Worm (Caenorhabditis elegans) whole organism, L2 larva: ENCODE results near the gene C05D9.3.

Experiments
- C34F6.9 ChIP-seq: fragments of 150-350 bp; optimal IDR thresholded peaks from 2 replicates; lab custom pipeline; 2014; ENCODE audit warnings: missing biosample characterization, missing genetic modification characterization
- F13H6.1 ChIP-seq: sonication (generic microtip); optimal IDR thresholded peaks from 2 replicates; lab custom pipeline; 2016; ENCODE audit warnings: missing genetic modification characterization, missing compliant biosample characterization
- R02D3.7 ChIP-seq: fragments of 150-350 bp; optimal IDR thresholded peaks from 2 replicates; lab custom pipeline; 2014; ENCODE audit warnings: missing biosample characterization, missing genetic modification characterization
- ZK546.5 ChIP-seq: sonication (generic microtip); optimal IDR thresholded peaks from 2 replicates; lab custom pipeline; 2017; ENCODE audit warnings: missing biosample characterization, missing genetic modification characterization
- aly-2 ChIP-seq: fragments of 150-350 bp; optimal IDR thresholded peaks from 2 replicates; lab custom pipeline; 2014; ENCODE audit warnings: missing biosample characterization, missing genetic modification characterization
- ama-1 ChIP-seq: fragments of 150-350 bp; optimal IDR thresholded peaks from 2 replicates; lab custom pipeline; 2018; ENCODE audit warnings: inconsistent platforms
- ceh-16 ChIP-seq: fragments of 150-350 bp; optimal IDR thresholded peaks from 2 replicates; lab custom pipeline; 2014; ENCODE audit warnings: missing biosample characterization, missing genetic modification characterization
- ceh-82 ChIP-seq: fragments of 150-350 bp; optimal IDR thresholded peaks from 2 replicates; lab custom pipeline; 2014; ENCODE audit warnings: missing biosample characterization, missing genetic modification characterization
- crh-2 ChIP-seq: sonication (generic microtip); optimal IDR thresholded peaks from 2 replicates; lab custom pipeline; 2017; ENCODE audit warnings: missing biosample characterization, missing genetic modification characterization
- dmd-4 ChIP-seq: sonication (generic microtip); optimal IDR thresholded peaks from 2 replicates; lab custom pipeline; 2017; ENCODE audit warnings: missing biosample characterization, missing genetic modification characterization
- egl-27 ChIP-seq: sonication (generic microtip); optimal IDR thresholded peaks from 3 replicates; lab custom pipeline; 2017; ENCODE audit warnings: missing biosample characterization, missing genetic modification reagents, missing genetic modification characterization
- fos-1 ChIP-seq: fragments of 150-350 bp; optimal IDR thresholded peaks from 2 replicates; lab custom pipeline; 2014; ENCODE audit warnings: missing biosample characterization, missing genetic modification characterization
- gmeb-1 ChIP-seq: fragments of 150-350 bp; optimal IDR thresholded peaks from 2 replicates; lab custom pipeline; 2014; ENCODE audit warnings: missing biosample characterization, missing genetic modification characterization
- lin-11 ChIP-seq: fragments of 150-350 bp; sonication (generic microtip); optimal IDR thresholded peaks from 2 replicates; lab custom pipeline; 2014; ENCODE audit warnings: missing biosample characterization, missing genetic modification characterization, inconsistent platforms, mixed read lengths
- lin-13 ChIP-seq: fragments of 150-350 bp; optimal IDR thresholded peaks from 2 replicates; lab custom pipeline; 2014; ENCODE audit warnings: missing biosample characterization, missing genetic modification reagents, missing genetic modification characterization
- lin-39 ChIP-seq: fragments of 150-350 bp; optimal IDR thresholded peaks from 2 replicates; lab custom pipeline; 2014; ENCODE audit warnings: missing biosample characterization, missing genetic modification reagents, missing genetic modification characterization
- lsy-2 ChIP-seq, 2 experiments: fragments of 150-350 bp in 1 of 2; sonication (generic microtip) in 1 of 2; optimal IDR thresholded peaks; 2 replicates each; lab custom pipeline; 2014 to 2017; ENCODE audit warnings: missing biosample characterization in 2 of 2, missing genetic modification characterization in 2 of 2
- mab-5 ChIP-seq: fragments of 150-350 bp; optimal IDR thresholded peaks from 2 replicates; lab custom pipeline; 2014; ENCODE audit warnings: missing biosample characterization, missing genetic modification characterization
- mbf-1 ChIP-seq: sonication (generic microtip); optimal IDR thresholded peaks from 2 replicates; lab custom pipeline; 2017; ENCODE audit warnings: missing biosample characterization, missing genetic modification characterization
- nhr-10 ChIP-seq: sonication (generic microtip); optimal IDR thresholded peaks from 2 replicates; lab custom pipeline; 2017; ENCODE audit warnings: missing biosample characterization, missing genetic modification characterization
- nhr-11 ChIP-seq: fragments of 150-350 bp; optimal IDR thresholded peaks from 2 replicates; lab custom pipeline; 2014; ENCODE audit warnings: missing biosample characterization, missing genetic modification characterization
- nhr-12 ChIP-seq: fragments of 150-350 bp; optimal IDR thresholded peaks from 2 replicates; lab custom pipeline; 2014; ENCODE audit warnings: missing biosample characterization, missing genetic modification characterization
- nhr-129 ChIP-seq: fragments of 150-350 bp; optimal IDR thresholded peaks from 2 replicates; lab custom pipeline; 2014; ENCODE audit warnings: missing biosample characterization, missing genetic modification characterization
- nhr-21 ChIP-seq: fragments of 150-350 bp; optimal IDR thresholded peaks from 2 replicates; lab custom pipeline; 2014; ENCODE audit warnings: missing biosample characterization, missing genetic modification characterization
- nhr-23 ChIP-seq: fragments of 150-350 bp; optimal IDR thresholded peaks from 2 replicates; lab custom pipeline; 2014; ENCODE audit warnings: missing biosample characterization, missing genetic modification reagents, missing genetic modification characterization
- nhr-237 ChIP-seq: fragments of 150-350 bp; optimal IDR thresholded peaks from 2 replicates; lab custom pipeline; 2014; ENCODE audit warnings: missing biosample characterization, missing genetic modification characterization
- nhr-25 ChIP-seq: fragments of 150-350 bp; sonication (generic microtip); optimal IDR thresholded peaks from 3 replicates; lab custom pipeline; 2014; ENCODE audit warnings: missing biosample characterization, missing genetic modification characterization
- nhr-6 ChIP-seq: fragments of 150-350 bp; optimal IDR thresholded peaks from 2 replicates; lab custom pipeline; 2014; ENCODE audit warnings: missing biosample characterization, missing genetic modification characterization
- sem-4 ChIP-seq: fragments of 150-350 bp; optimal IDR thresholded peaks from 2 replicates; lab custom pipeline; 2014; ENCODE audit warnings: missing biosample characterization, missing genetic modification reagents, missing genetic modification characterization
- skn-1 ChIP-seq: sonication (generic microtip); optimal IDR thresholded peaks from 2 replicates; lab custom pipeline; 2017; ENCODE audit warnings: missing biosample characterization, missing genetic modification characterization
- sma-3 ChIP-seq: sonication (generic microtip); optimal IDR thresholded peaks from 2 replicates; lab custom pipeline; 2016; ENCODE audit warnings: missing genetic modification reagents, missing genetic modification characterization, missing compliant biosample characterization
- sma-9 ChIP-seq, 2 experiments: fragments of 150-350 bp in 1 of 2; sonication (generic microtip) in 1 of 2; optimal IDR thresholded peaks; 2 replicates each; lab custom pipeline; 2014 to 2016; ENCODE audit warnings: missing genetic modification characterization in 2 of 2, mild to moderate bottlenecking in 1 of 2, missing biosample characterization in 1 of 2, missing compliant biosample characterization in 1 of 2, missing genetic modification reagents in 1 of 2, moderate library complexity in 1 of 2
- snpc-4 ChIP-seq: fragments of 150-350 bp; optimal IDR thresholded peaks from 2 replicates; lab custom pipeline; 2014; ENCODE audit warnings: missing biosample characterization, missing genetic modification characterization
- unc-39 ChIP-seq: fragments of 150-350 bp; optimal IDR thresholded peaks from 2 replicates; lab custom pipeline; 2014; ENCODE audit warnings: missing biosample characterization, missing genetic modification characterization
- unc-55 ChIP-seq: fragments of 150-350 bp; sonication (generic microtip); optimal IDR thresholded peaks from 3 replicates; lab custom pipeline; 2014; ENCODE audit warnings: missing biosample characterization, missing genetic modification reagents, missing genetic modification characterization
- unc-62 ChIP-seq: fragments of 150-350 bp; optimal IDR thresholded peaks from 2 replicates; lab custom pipeline; 2014; ENCODE audit warnings: missing biosample characterization, missing genetic modification reagents, missing genetic modification characterization
- zag-1 ChIP-seq: fragments of 150-350 bp; optimal IDR thresholded peaks from 2 replicates; lab custom pipeline; 2014; ENCODE audit warnings: missing biosample characterization, missing genetic modification characterization
- ztf-1 ChIP-seq: fragments of 200-800 bp; sonication (Bioruptor generic); conservative IDR thresholded peaks from 2 replicates; pipeline ENCODE4 v1.3.6; 2022; ENCODE audit warnings: missing genetic modification characterization, missing compliant biosample characterization

C05D9.3 gene

ce11 chrX:1120326-1120725, 8.6 kb downstream of the C05D9.3 start:
- TF ChIP-seq ceh-16 (tag; lab: Kevin White, UChicago) (no peak), unc-55 (GFP tag; lab: Kevin White, UChicago) (peak; percentile 24), snpc-4 (tag; lab: Kevin White, UChicago) (no peak), lin-13 (GFP tag; lab: Kevin White, UChicago) (peak; percentile 8), sem-4 (tag; lab: Kevin White, UChicago) (peak; percentile 66), sma-9 (GFP tag; optimal IDR thresholded peaks at IDR 0.05; lab: Kevin White, UChicago) (peak; percentile 15), sma-9 (tag; optimal IDR thresholded peaks at IDR 0.05; lab: Kevin White, UChicago) (no peak), mab-5 (peak; percentile 62), zag-1 (peak; percentile 49), ama-1 (lab: Kevin White, UChicago) (no peak), F13H6.1 (tag; lab: Kevin White, UChicago) (peak; percentile 78), aly-2 (tag; lab: Kevin White, UChicago) (no peak), nhr-129 (tag; lab: Kevin White, UChicago) (peak; percentile 42), lsy-2 (tag; optimal IDR thresholded peaks at IDR 0.05; lab: Kevin White, UChicago) (peak in 1 of 2 experiments; percentile 49), lin-11 (tag; lab: Kevin White, UChicago) (no peak)

ce11 chrX:1121575-1121974, 9.9 kb downstream of the C05D9.3 start:
- TF ChIP-seq aly-2 (tag; lab: Kevin White, UChicago): no peak
- TF ChIP-seq mbf-1: no peak
- no peak for TF ChIP-seq R02D3.7 (tag; lab: Kevin White, UChicago)
- TF ChIP-seq lin-11 (tag; lab: Kevin White, UChicago): no peak
- TF ChIP-seq unc-55 (GFP tag; lab: Kevin White, UChicago): peak; percentile 50
- TF ChIP-seq sem-4 (tag; lab: Kevin White, UChicago): no peak
- TF ChIP-seq ZK546.5: no peak
- TF ChIP-seq nhr-10 (tag; lab: Kevin White, UChicago): no peak

ce11 chrX:1122198-1122597, 10.5 kb downstream of the C05D9.3 start:
- TF ChIP-seq C34F6.9 (tag; lab: Kevin White, UChicago): peak; percentile 67
- peak; percentile 61 for TF ChIP-seq sma-9 (GFP tag; optimal IDR thresholded peaks at IDR 0.05; lab: Kevin White, UChicago)
- no peak for TF ChIP-seq sma-9 (tag; optimal IDR thresholded peaks at IDR 0.05; lab: Kevin White, UChicago)
- TF ChIP-seq fos-1 (tag; lab: Kevin White, UChicago): peak; percentile 21
- no peak for TF ChIP-seq F13H6.1 (tag; lab: Kevin White, UChicago)
- no peak for TF ChIP-seq R02D3.7 (tag; lab: Kevin White, UChicago)
- peak; percentile 24 for TF ChIP-seq nhr-25
- no peak for TF ChIP-seq nhr-237 (tag; lab: Kevin White, UChicago)
- peak; percentile 30 for TF ChIP-seq nhr-21 (tag; lab: Kevin White, UChicago)
- TF ChIP-seq unc-62 (GFP tag; lab: Kevin White, UChicago): peak; percentile 22
- TF ChIP-seq nhr-12 (tag; lab: Kevin White, UChicago): no peak
- no peak for TF ChIP-seq skn-1 (tag; lab: Kevin White, UChicago)
- TF ChIP-seq ZK546.5: no peak
- TF ChIP-seq egl-27 (tag; lab: Kevin White, UChicago): peak; percentile 4
- TF ChIP-seq mab-5: peak; percentile 94
- TF ChIP-seq nhr-10 (tag; lab: Kevin White, UChicago): no peak
- TF ChIP-seq gmeb-1 (tag; lab: Kevin White, UChicago): no peak
- peak in 1 of 2 experiments; percentile 54 for TF ChIP-seq lsy-2 (tag; optimal IDR thresholded peaks at IDR 0.05; lab: Kevin White, UChicago)
- TF ChIP-seq nhr-129 (tag; lab: Kevin White, UChicago): peak; percentile 69
- no peak for TF ChIP-seq nhr-23
- TF ChIP-seq nhr-11 (tag; lab: Kevin White, UChicago): no peak
- TF ChIP-seq unc-39: no peak
- peak; percentile 38 for TF ChIP-seq lin-13 (GFP tag; lab: Kevin White, UChicago)
- no peak for TF ChIP-seq aly-2 (tag; lab: Kevin White, UChicago)
- peak; percentile 79 for TF ChIP-seq crh-2 (tag; lab: Kevin White, UChicago)
- TF ChIP-seq dmd-4 (tag; lab: Kevin White, UChicago): no peak
- TF ChIP-seq ceh-82 (tag; lab: Kevin White, UChicago): no peak
- no peak for TF ChIP-seq zag-1
- TF ChIP-seq sma-3 (GFP tag; lab: Kevin White, UChicago): peak; percentile 5
- peak; percentile 32 for TF ChIP-seq unc-55 (GFP tag; lab: Kevin White, UChicago)
- TF ChIP-seq ztf-1 (GFP tag; lab: Robert Waterston, UW): no peak
- no peak for TF ChIP-seq sem-4 (tag; lab: Kevin White, UChicago)
- peak; percentile 6 for TF ChIP-seq nhr-6 (tag; lab: Kevin White, UChicago)
- peak; percentile 52 for TF ChIP-seq lin-39 (tag; lab: Kevin White, UChicago)
